Fruit fly (Drosophila melanogaster): ENCODE data around the gene Art6.

Gene Art6

DNA sequence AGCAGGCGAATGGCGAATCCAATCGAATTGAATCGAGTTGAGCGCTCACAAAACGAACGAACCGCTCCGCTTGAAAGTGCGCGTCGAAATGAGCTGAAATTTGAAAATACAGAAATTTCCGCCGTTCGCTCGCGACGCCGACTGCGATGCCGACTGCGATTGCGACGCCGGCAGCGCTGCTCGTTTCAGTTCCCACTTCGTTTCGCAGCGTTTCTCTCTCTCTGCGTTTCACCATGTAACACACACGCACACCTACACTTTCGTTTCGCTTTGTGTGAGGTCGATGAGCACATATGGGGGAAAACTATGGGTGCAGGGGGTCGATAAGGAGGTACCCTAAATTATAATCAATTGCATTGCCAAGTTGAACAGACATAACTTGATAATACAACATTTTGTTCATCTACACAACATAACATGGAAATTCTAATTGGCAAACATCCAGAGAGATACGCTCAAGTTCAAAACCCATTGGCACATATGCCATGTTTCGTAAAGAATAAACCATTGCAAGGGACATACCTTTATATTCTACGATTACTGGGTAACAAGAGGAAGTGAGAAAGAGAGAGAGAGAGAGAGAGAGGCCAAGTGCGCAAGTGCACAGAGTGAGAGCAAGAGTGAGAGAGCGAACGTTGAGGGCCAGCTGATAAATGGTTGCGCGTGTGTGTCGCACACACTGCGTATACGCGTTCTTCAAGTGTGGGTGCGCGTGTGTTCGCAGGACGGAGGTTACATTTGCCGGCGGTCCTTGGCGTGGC lies 37.8 kb upstream of the Art6 start (continued):
- TF ChIP-seq CG12659 (GFP tag; optimal IDR thresholded peaks at IDR 0.05) = peak; percentile 90
- peak; percentile 93 for TF ChIP-seq zfh2 (GFP tag; optimal IDR thresholded peaks at IDR 0.05)
- peak; percentile 87 for TF ChIP-seq CrebB (tag; optimal IDR thresholded peaks at IDR 0.05)
- TF ChIP-seq ci (GFP tag; IDR thresholded peaks at IDR 0.05) = peak; percentile 76
- peak; percentile 94 for TF ChIP-seq cwo (GFP tag; optimal IDR thresholded peaks at IDR 0.05)
- peak; percentile 95 for TF ChIP-seq Chrac-16 (GFP tag; optimal IDR thresholded peaks at IDR 0.05)
- peak; percentile 94 for TF ChIP-seq CG34376 (GFP tag; optimal IDR thresholded peaks at IDR 0.05)
- peak; percentile 50 for TF ChIP-seq CG7745 (tag; optimal IDR thresholded peaks at IDR 0.05)
- TF ChIP-seq lola (GFP tag; optimal IDR thresholded peaks at IDR 0.05) = peak in 1 of 3 experiments; percentile 91
- peak; percentile 94 for TF ChIP-seq Xbp1 (GFP tag; optimal IDR thresholded peaks at IDR 0.05)
- TF ChIP-seq CG15696 (tag; optimal IDR thresholded peaks at IDR 0.05) = peak; percentile 83
- TF ChIP-seq Doc3 (GFP tag; IDR thresholded peaks at IDR 0.05; ENCODE audit: partially characterized antibody) = no peak
- peak; percentile 75 for TF ChIP-seq Awh (GFP tag; IDR thresholded peaks at IDR 0.05)
- TF ChIP-seq Eip74EF (GFP tag; optimal IDR thresholded peaks at IDR 0.05) = peak in 1 of 2 experiments; percentile 96
- TF ChIP-seq Deaf1 (tag; optimal IDR thresholded peaks at IDR 0.05) = peak; percentile 83
- peak; percentile 88 for TF ChIP-seq abd-A (tag; optimal IDR thresholded peaks at IDR 0.05)
- TF ChIP-seq CG1647 (GFP tag; optimal IDR thresholded peaks at IDR 0.05) = peak; percentile 81
- TF ChIP-seq tna (GFP tag; IDR thresholded peaks at IDR 0.05; ENCODE audit: partially characterized antibody) = no peak
- peak; percentile 90 for TF ChIP-seq CG12236 (GFP tag; optimal IDR thresholded peaks at IDR 0.05)
- TF ChIP-seq Dll (GFP tag; IDR thresholded peaks at IDR 0.05; ENCODE audit: partially characterized antibody) = 0 out of 4 replicates have a peak, but pooled peaks have one; percentile 9
- TF ChIP-seq CG9609 (GFP tag; optimal IDR thresholded peaks at IDR 0.05) = peak; percentile 93
- TF ChIP-seq Opbp (GFP tag; IDR thresholded peaks at IDR 0.05; ENCODE audit: partially characterized antibody) = peak; percentile 51; the same call in 1 of the 3 replicates
- peak; percentile 97 for TF ChIP-seq CHES-1-like (GFP tag; optimal IDR thresholded peaks at IDR 0.05)
- no peak for TF ChIP-seq Tbp (GFP tag; optimal IDR thresholded peaks at IDR 0.05)
- 0 out of 2 replicates have a peak, but pooled peaks have one; percentile 57 for TF ChIP-seq bowl (GFP tag; IDR thresholded peaks at IDR 0.05)
- peak; percentile 87 for TF ChIP-seq mirr (GFP tag; optimal IDR thresholded peaks at IDR 0.05)
- TF ChIP-seq maf-S (GFP tag; optimal IDR thresholded peaks at IDR 0.05) = peak; percentile 92
- TF ChIP-seq HLH3B (GFP tag; IDR thresholded peaks at IDR 0.05) = peak; percentile 90
- peak; percentile 78 for TF ChIP-seq CG18476 (GFP tag; optimal IDR thresholded peaks at IDR 0.05)
- TF ChIP-seq pros (GFP tag; optimal IDR thresholded peaks at IDR 0.05) = peak; percentile 73
- TF ChIP-seq CkIIα-i1 (GFP tag; IDR thresholded peaks at IDR 0.05) = no peak
- TF ChIP-seq CG31388 (GFP tag; optimal IDR thresholded peaks at IDR 0.05) = peak; percentile 54
- peak; percentile 27; the same call in 1 of the 2 replicates for TF ChIP-seq ato (GFP tag; IDR thresholded peaks at IDR 0.05; ENCODE audit: partially characterized antibody)
- peak; percentile 78 for TF ChIP-seq Vsx1 (GFP tag; optimal IDR thresholded peaks at IDR 0.05)
- peak; percentile 86 for TF ChIP-seq CG9932 (GFP tag; IDR thresholded peaks at IDR 0.05)
- peak; percentile 91 for TF ChIP-seq CG13775 (GFP tag; optimal IDR thresholded peaks at IDR 0.05)
- TF ChIP-seq Jarid2 (GFP tag; optimal IDR thresholded peaks at IDR 0.05) = peak; percentile 85
- peak; percentile 92 for TF ChIP-seq ems (GFP tag; optimal IDR thresholded peaks at IDR 0.05)
- peak; percentile 78 for TF ChIP-seq exex (tag; optimal IDR thresholded peaks at IDR 0.05)
- peak; percentile 80 for TF ChIP-seq Taf1 (GFP tag; IDR thresholded peaks at IDR 0.05)
- TF ChIP-seq CG33213 (GFP tag; optimal IDR thresholded peaks at IDR 0.05) = peak; percentile 85
- TF ChIP-seq Max (GFP tag; optimal IDR thresholded peaks at IDR 0.05) = peak; percentile 91
- peak; percentile 99 for TF ChIP-seq row (GFP tag; IDR thresholded peaks at IDR 0.05)
- peak; percentile 88 for TF ChIP-seq Dad (GFP tag; optimal IDR thresholded peaks at IDR 0.05)
- peak; percentile 95 for TF ChIP-seq Hr3 (GFP tag; optimal IDR thresholded peaks at IDR 0.05)
- TF ChIP-seq Bteb2 (GFP tag; optimal IDR thresholded peaks at IDR 0.05) = peak; percentile 92
- TF ChIP-seq CG11560 (tag; IDR thresholded peaks at IDR 0.05) = no peak; the same call in 1 of the 3 replicates
- TF ChIP-seq slp2 (GFP tag; optimal IDR thresholded peaks at IDR 0.05) = peak; percentile 93
